Worm (Caenorhabditis elegans): ENCODE data around the gene his-48.

The his-48 gene

ce11 chrIV:11296787-11297186 is 27.8 kb upstream of the his-48 start, which contains the start of gene mttu-1:
TSS of gene mttu-1 (minus strand) at chrIV:11296887.
- TF ChIP-seq zip-8 (tag; optimal IDR thresholded peaks at IDR 0.05), result no peak
- no peak for TF ChIP-seq ces-1 (GFP tag; optimal IDR thresholded peaks at IDR 0.05)

DNA sequence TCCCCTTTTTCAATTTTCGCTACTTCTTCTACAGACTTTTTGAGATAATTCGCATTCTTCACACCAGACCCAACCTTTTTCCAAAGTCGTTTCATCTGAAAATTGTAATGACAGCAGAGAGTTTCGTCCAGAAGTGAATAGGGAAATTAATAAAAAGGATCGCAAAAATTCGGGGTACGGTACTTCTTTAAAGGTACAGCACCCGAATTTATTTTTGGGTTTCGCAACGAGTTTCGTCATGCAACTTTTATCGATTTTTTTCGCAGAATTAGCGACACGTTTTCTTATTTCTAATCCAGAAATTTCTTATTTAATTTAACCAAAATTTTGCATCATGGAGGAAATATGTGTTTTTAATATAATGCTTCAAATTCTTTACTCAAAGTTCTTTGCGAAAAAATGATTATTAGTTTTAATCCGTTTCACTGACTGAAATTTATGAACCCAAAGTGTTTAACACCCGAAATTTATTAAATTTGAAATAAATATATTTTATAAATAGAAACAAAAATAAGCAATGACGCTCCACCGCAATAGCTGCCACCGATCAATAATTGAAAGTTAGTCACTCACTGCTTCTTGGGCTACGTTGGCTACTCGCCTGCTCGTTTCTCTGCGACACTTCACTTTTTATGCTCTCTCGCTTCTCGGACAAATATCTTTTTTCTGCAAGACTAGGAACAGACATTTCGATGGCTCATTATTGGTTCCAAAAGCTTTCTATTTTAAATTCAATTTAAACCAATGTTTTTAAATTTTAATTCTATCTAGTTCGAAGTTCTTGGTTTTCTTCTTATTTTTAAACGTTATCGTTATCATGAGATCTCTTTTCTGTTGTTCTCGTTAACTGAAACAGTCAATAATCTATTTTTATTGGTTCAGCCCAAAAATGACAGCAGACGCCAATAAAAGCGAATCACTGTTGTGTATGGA is 26.1 kb upstream of the his-48 start, which contains the start of the genes B0035.15 and dnj-1:
Gene B0035.15 (minus strand): TSS at position 99 of the 933 bp plus-strand sequence.
Gene dnj-1 (plus strand): TSS at position 883 of the 933 bp plus-strand sequence.
- peak; percentile 67 for TF ChIP-seq ham-2 (GFP tag; optimal IDR thresholded peaks at IDR 0.05)
- peak; percentile 85 for TF ChIP-seq ces-1 (GFP tag; optimal IDR thresholded peaks at IDR 0.05)
- TF ChIP-seq blmp-1 (tag; optimal IDR thresholded peaks at IDR 0.05), result peak; percentile 6
- peak; percentile 11 for TF ChIP-seq lsy-2 (tag; optimal IDR thresholded peaks at IDR 0.05)
- no peak for TF ChIP-seq sptf-1 (tag; optimal IDR thresholded peaks at IDR 0.05)
- TF ChIP-seq ceh-39 (tag; optimal IDR thresholded peaks at IDR 0.05), result no peak

DNA sequence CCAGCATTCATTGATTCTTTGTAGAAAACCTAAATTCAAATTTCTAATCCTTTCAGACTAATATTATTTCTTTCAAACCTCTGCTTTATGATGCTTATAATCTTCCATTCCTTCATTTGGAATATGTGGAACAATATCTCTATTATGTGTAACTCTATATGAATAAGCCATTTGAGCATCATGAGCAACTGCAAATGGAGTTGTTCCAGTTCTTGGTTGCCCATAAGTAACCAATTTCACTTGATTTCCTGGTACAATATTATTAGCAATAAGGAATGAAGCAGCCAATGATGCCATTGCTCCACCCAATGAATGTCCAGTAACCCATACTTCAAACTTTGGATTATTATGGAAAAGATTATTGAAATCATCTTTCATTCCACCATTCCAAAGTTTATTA is 19.6 kb upstream of the his-48 start:
- no peak for TF ChIP-seq mls-2 (tag; optimal IDR thresholded peaks at IDR 0.05)
- TF ChIP-seq elt-1 (tag; optimal IDR thresholded peaks at IDR 0.05; ENCODE audit: borderline replicate concordance, insufficient read depth), result no peak
- TF ChIP-seq hlh-1 (tag; optimal IDR thresholded peaks at IDR 0.05), result no peak
- no peak for TF ChIP-seq unc-39 (tag; optimal IDR thresholded peaks at IDR 0.05)
- TF ChIP-seq lsy-2 (tag; optimal IDR thresholded peaks at IDR 0.05), result no peak
- no peak for TF ChIP-seq flh-1 (GFP tag; optimal IDR thresholded peaks at IDR 0.05)
- TF ChIP-seq nhr-2 (tag; optimal IDR thresholded peaks at IDR 0.05), result no peak
- no peak for TF ChIP-seq ces-1 (GFP tag; optimal IDR thresholded peaks at IDR 0.05)
- TF ChIP-seq nhr-237 (tag; optimal IDR thresholded peaks at IDR 0.05), result no peak
- no peak for TF ChIP-seq zip-8 (tag; optimal IDR thresholded peaks at IDR 0.05)
- TF ChIP-seq M03D4.4 (tag; optimal IDR thresholded peaks at IDR 0.05), result no peak
- TF ChIP-seq mep-1 (tag; optimal IDR thresholded peaks at IDR 0.05), result no peak
- TF ChIP-seq unc-62 (GFP tag; optimal IDR thresholded peaks at IDR 0.05), result no peak
- no peak for TF ChIP-seq ztf-11 (tag; optimal IDR thresholded peaks at IDR 0.05)
- no peak for TF ChIP-seq ceh-43 (GFP tag; optimal IDR thresholded peaks at IDR 0.05)
- TF ChIP-seq mab-5 (tag; optimal IDR thresholded peaks at IDR 0.05), result no peak
- no peak for TF ChIP-seq nhr-76 (tag; optimal IDR thresholded peaks at IDR 0.05)

DNA sequence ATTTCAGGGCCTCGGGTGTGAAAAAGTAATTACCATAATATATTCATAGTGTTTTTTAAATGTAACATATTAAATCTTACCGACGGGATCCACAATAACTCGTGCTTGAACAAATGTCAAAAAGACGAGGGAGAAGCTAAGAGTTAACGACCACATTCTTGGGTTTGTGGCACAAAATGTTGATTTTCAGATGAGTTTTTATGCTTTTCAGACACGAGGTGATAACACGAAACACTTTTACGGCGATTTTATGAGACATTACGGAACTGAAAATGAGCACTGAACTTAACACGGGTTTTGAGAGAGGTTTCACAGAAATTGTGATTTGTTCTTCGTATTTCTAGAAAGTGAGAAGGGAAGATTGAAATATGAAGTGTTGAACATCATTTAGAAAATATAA is 18.0 kb upstream of the his-48 start, which contains the start of gene B0035.13:
Gene B0035.13 (minus strand): TSS at position 173 of the 400 bp plus-strand sequence.
- TF ChIP-seq blmp-1 (tag; optimal IDR thresholded peaks at IDR 0.05) (no peak), ztf-11 (tag; optimal IDR thresholded peaks at IDR 0.05) (no peak), nhr-237 (tag; optimal IDR thresholded peaks at IDR 0.05) (no peak), mab-5 (tag; optimal IDR thresholded peaks at IDR 0.05) (no peak), unc-62 (GFP tag; optimal IDR thresholded peaks at IDR 0.05) (no peak), bed-3 (GFP tag; optimal IDR thresholded peaks at IDR 0.05) (no peak), sem-2 (GFP tag; optimal IDR thresholded peaks at IDR 0.05) (no peak), nhr-12 (tag; optimal IDR thresholded peaks at IDR 0.05) (no peak), elt-1 (tag; optimal IDR thresholded peaks at IDR 0.05; ENCODE audit: borderline replicate concordance, insufficient read depth) (no peak), flh-1 (GFP tag; optimal IDR thresholded peaks at IDR 0.05) (no peak), mep-1 (tag; optimal IDR thresholded peaks at IDR 0.05) (no peak)

DNA sequence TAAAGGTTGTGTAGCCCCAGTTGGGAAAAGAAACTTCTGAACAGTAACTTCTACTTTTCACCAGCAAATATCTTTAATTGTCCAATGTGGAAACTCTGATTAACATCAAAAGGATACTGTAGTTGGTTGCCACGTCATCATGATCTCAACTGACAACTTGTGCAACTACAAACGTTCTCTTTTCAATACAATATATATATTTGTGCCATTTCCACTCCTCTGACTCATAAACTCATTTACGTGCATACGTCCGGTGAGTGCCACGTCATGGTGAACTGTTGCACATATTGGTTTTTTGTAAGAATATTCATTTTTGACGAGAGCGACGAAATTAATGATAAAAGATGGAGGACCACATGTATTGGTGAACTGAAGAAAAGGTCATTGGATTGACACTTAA is 16.8 kb upstream of the his-48 start:
- TF ChIP-seq ztf-11 (tag; optimal IDR thresholded peaks at IDR 0.05), result no peak
- TF ChIP-seq lsy-2 (tag; optimal IDR thresholded peaks at IDR 0.05), result no peak
- TF ChIP-seq bed-3 (GFP tag; optimal IDR thresholded peaks at IDR 0.05), result no peak
- no peak for TF ChIP-seq nhr-76 (tag; optimal IDR thresholded peaks at IDR 0.05)
- no peak for TF ChIP-seq drap-1 (GFP tag; optimal IDR thresholded peaks at IDR 0.05)
- TF ChIP-seq nhr-237 (tag; optimal IDR thresholded peaks at IDR 0.05), result no peak
- no peak for TF ChIP-seq M03D4.4 (tag; optimal IDR thresholded peaks at IDR 0.05)
- TF ChIP-seq elt-3 (tag; optimal IDR thresholded peaks at IDR 0.05), result no peak
- no peak for TF ChIP-seq zip-8 (tag; optimal IDR thresholded peaks at IDR 0.05)
- TF ChIP-seq ceh-43 (GFP tag; optimal IDR thresholded peaks at IDR 0.05), result no peak

ce11 chrIV:11310624-11311023 is 13.9 kb upstream of the his-48 start, which contains the start of gene znf-207:
TSS of gene znf-207 (plus strand) at chrIV:11310972.
- TF ChIP-seq M03D4.4 (tag; optimal IDR thresholded peaks at IDR 0.05) (peak; percentile 49), bed-3 (GFP tag; optimal IDR thresholded peaks at IDR 0.05) (no peak), mab-5 (tag; optimal IDR thresholded peaks at IDR 0.05) (no peak), mep-1 (tag; optimal IDR thresholded peaks at IDR 0.05) (peak; percentile 47), nhr-76 (tag; optimal IDR thresholded peaks at IDR 0.05) (no peak), nhr-237 (tag; optimal IDR thresholded peaks at IDR 0.05) (peak; percentile 16), sem-2 (GFP tag; optimal IDR thresholded peaks at IDR 0.05) (no peak), ceh-39 (tag; optimal IDR thresholded peaks at IDR 0.05) (no peak), ces-1 (GFP tag; optimal IDR thresholded peaks at IDR 0.05) (peak; percentile 95), ceh-43 (GFP tag; optimal IDR thresholded peaks at IDR 0.05) (peak; percentile 29), pha-4 (tag; optimal IDR thresholded peaks at IDR 0.05) (peak; percentile 25), nhr-2 (tag; optimal IDR thresholded peaks at IDR 0.05) (no peak), sptf-1 (tag; optimal IDR thresholded peaks at IDR 0.05) (peak; percentile 76), blmp-1 (tag; optimal IDR thresholded peaks at IDR 0.05) (no peak), unc-120 (tag; optimal IDR thresholded peaks at IDR 0.05; ENCODE audit: poor library complexity, severe bottlenecking) (peak; percentile 45), elt-3 (tag; optimal IDR thresholded peaks at IDR 0.05) (no peak), nhr-12 (tag; optimal IDR thresholded peaks at IDR 0.05) (no peak), tbx-8 (GFP tag; optimal IDR thresholded peaks at IDR 0.05) (no peak), cnd-1 (tag; optimal IDR thresholded peaks at IDR 0.05) (peak; percentile 45), zip-8 (tag; optimal IDR thresholded peaks at IDR 0.05) (no peak), lsy-2 (tag; optimal IDR thresholded peaks at IDR 0.05) (peak; percentile 26), flh-1 (GFP tag; optimal IDR thresholded peaks at IDR 0.05) (peak; percentile 5), elt-1 (tag; optimal IDR thresholded peaks at IDR 0.05; ENCODE audit: borderline replicate concordance, insufficient read depth) (peak; percentile 20), unc-39 (tag; optimal IDR thresholded peaks at IDR 0.05) (no peak), snpc-4 (tag; optimal IDR thresholded peaks at IDR 0.05) (no peak), unc-62 (GFP tag; optimal IDR thresholded peaks at IDR 0.05) (no peak), drap-1 (GFP tag; optimal IDR thresholded peaks at IDR 0.05) (peak; percentile 44), mls-2 (tag; optimal IDR thresholded peaks at IDR 0.05) (peak; percentile 48)
